Fruit fly (Drosophila melanogaster) whole organism, pupa: ENCODE data around the gene CG13026.

ENCODE experiments used
- CG8301 ChIP-seq: fragments of 200-800 bp; sonication (Bioruptor generic); optimal IDR thresholded peaks from 2 replicates; lab custom pipeline; 2018; ENCODE audit warnings: missing biosample characterization, mild to moderate bottlenecking, missing genetic modification characterization
- Pif1B ChIP-seq: fragments of 200-800 bp; sonication (Bioruptor generic); optimal IDR thresholded peaks from 3 replicates; lab custom pipeline; 2016; ENCODE audit warnings: missing biosample characterization, missing genetic modification characterization

DNA sequence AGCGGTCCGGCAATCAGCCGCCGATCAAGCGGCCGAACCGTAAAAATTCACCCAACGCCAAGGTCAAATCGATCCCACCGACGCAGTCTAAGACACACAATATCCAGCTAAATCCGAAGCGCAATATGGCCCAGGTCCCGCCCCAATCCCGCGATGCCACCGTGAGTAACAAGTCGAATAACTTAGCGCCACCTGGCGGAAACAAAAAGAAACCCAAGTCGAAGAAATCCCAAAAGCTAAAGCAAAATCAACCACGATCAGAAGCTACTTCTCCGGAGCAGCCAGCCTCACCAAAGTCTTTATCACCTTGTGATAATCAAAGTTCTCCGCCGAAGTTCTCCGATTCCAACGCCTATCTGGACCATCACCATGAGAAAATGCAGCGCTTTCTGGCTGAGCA lies 20.3 kb downstream of the CG13026 start:
- TF ChIP-seq Pif1B (GFP tag; lab: Kevin White, UChicago) (no peak), CG8301 (no peak)
